Worm (Caenorhabditis elegans): ENCODE data around the gene Y47D3A.21.
A peak's percentile ranks its signal among the peaks of the same experiment; 100 is the strongest.

DNA sequence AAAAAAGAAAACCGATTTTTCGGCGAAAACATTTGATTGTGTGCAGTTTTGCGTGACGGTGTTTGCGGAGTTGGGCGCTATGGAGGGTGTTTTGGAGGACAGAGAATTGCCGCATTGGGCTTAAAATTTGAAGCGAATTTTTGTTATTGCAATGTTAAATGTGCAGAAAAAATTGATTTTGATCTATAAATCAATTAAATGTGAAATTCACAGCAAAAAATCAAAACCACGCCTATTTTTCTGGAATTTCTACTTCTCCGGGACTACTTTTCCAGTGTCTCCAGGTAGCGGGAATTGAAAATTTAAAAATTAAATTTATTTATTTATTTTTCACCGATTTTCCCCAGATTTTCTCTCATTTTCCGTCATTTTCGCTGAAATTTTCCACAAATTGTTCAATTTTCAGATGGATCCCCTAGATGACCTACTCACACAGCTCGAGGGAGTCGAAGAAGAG lies 38.5 kb upstream of the Y47D3A.21 start, which contains the start of gene mcm-10:
- TF ChIP-seq ama-1 (optimal IDR thresholded peaks at IDR 0.05) (no peak), tra-4 (tag; optimal IDR thresholded peaks at IDR 0.05) (peak; percentile 35), hmg-4 (GFP tag; optimal IDR thresholded peaks at IDR 0.05) (no peak), aly-1 (tag; optimal IDR thresholded peaks at IDR 0.05) (no peak), ets-7 (tag; optimal IDR thresholded peaks at IDR 0.05) (peak; percentile 64), ceh-13 (GFP tag; optimal IDR thresholded peaks at IDR 0.05) (peak; percentile 37), tbx-11 (GFP tag; IDR thresholded peaks at IDR 0.05) (no peak), F13C5.2 (tag; optimal IDR thresholded peaks at IDR 0.05) (peak; percentile 85), hmbx-1 (tag; optimal IDR thresholded peaks at IDR 0.05) (no peak), pes-1 (GFP tag; IDR thresholded peaks at IDR 0.05) (peak; percentile 59), flt-1 (GFP tag; IDR thresholded peaks at IDR 0.05) (peak; percentile 36; the same call in 1 of the 2 replicates), sea-1 (GFP tag; conservative IDR thresholded peaks at IDR 0.05) (no peak), tbx-37 (GFP tag; conservative IDR thresholded peaks at IDR 0.05) (peak; percentile 50; the same call in 1 of the 2 replicates)

All from whole organism, early embryonic.